Fruit fly (Drosophila melanogaster) whole organism, adult: Measurements from ENCODE around the gene fbp.

Source experiments
- CG11617 ChIP-seq: fragments of 200-800 bp; sonication (Bioruptor generic); optimal IDR thresholded peaks from 2 replicates; lab custom pipeline; 2017; ENCODE audit warnings: mild to moderate bottlenecking, missing biosample characterization, missing genetic modification reagents, missing genetic modification characterization
- CG12768 ChIP-seq: fragments of 200-800 bp; sonication (Bioruptor generic); optimal IDR thresholded peaks from 2 replicates; lab custom pipeline; 2017; ENCODE audit warnings: missing biosample characterization, missing genetic modification characterization, mild to moderate bottlenecking, moderate library complexity, missing genetic modification reagents
- CG14711 ChIP-seq: fragments of 200-800 bp; sonication (Bioruptor generic); optimal IDR thresholded peaks from 2 replicates; lab custom pipeline; 2018; ENCODE audit warnings: missing biosample characterization, mild to moderate bottlenecking, missing genetic modification characterization, moderate library complexity
- CG1620 ChIP-seq: fragments of 200-800 bp; sonication (Bioruptor generic); optimal IDR thresholded peaks from 2 replicates; lab custom pipeline; 2016; ENCODE audit warnings: missing biosample characterization, missing genetic modification characterization
- CG33017 ChIP-seq: fragments of 200-800 bp; sonication (Bioruptor generic); optimal IDR thresholded peaks from 2 replicates; lab custom pipeline; 2018; ENCODE audit warnings: missing biosample characterization, mild to moderate bottlenecking, missing genetic modification characterization, moderate library complexity
- CG5204 ChIP-seq: fragments of 200-800 bp; sonication (Bioruptor generic); optimal IDR thresholded peaks from 2 replicates; lab custom pipeline; 2016; ENCODE audit warnings: missing biosample characterization, missing genetic modification characterization
- CG7045 ChIP-seq: fragments of 200-800 bp; sonication (Bioruptor generic); optimal IDR thresholded peaks from 2 replicates; lab custom pipeline; 2017; ENCODE audit warnings: missing biosample characterization, mild to moderate bottlenecking, missing genetic modification characterization
- CG7101 ChIP-seq: fragments of 200-800 bp; sonication (Bioruptor generic); optimal IDR thresholded peaks from 2 replicates; lab custom pipeline; 2018; ENCODE audit warnings: missing biosample characterization, mild to moderate bottlenecking, missing genetic modification characterization, moderate library complexity
- Clk ChIP-seq: fragments of 200-800 bp; sonication (Bioruptor generic); optimal IDR thresholded peaks from 2 replicates; lab custom pipeline; 2017; ENCODE audit warnings: missing biosample characterization, missing genetic modification characterization
- Crg-1 ChIP-seq: fragments of 200-800 bp; sonication (Bioruptor generic); optimal IDR thresholded peaks from 2 replicates; lab custom pipeline; 2016; ENCODE audit warnings: missing biosample characterization, missing genetic modification characterization
- Hr96 ChIP-seq: fragments of 200-800 bp; sonication (Bioruptor generic); optimal IDR thresholded peaks from 2 replicates; lab custom pipeline; 2016; ENCODE audit warnings: missing biosample characterization, missing genetic modification characterization
- Mnt ChIP-seq: fragments of 200-800 bp; sonication (Bioruptor generic); optimal IDR thresholded peaks from 2 replicates; lab custom pipeline; 2016; ENCODE audit warnings: missing biosample characterization, mild to moderate bottlenecking, missing genetic modification characterization
- bab1 ChIP-seq: fragments of 200-800 bp; sonication (Bioruptor generic); optimal IDR thresholded peaks from 3 replicates; lab custom pipeline; 2019; ENCODE audit warnings: missing biosample characterization, mild to moderate bottlenecking, missing genetic modification characterization, moderate library complexity
- cic ChIP-seq: fragments of 200-800 bp; sonication (Bioruptor generic); optimal IDR thresholded peaks from 2 replicates; lab custom pipeline; 2017; ENCODE audit warnings: missing biosample characterization, mild to moderate bottlenecking, missing genetic modification characterization, moderate library complexity
- cnc ChIP-seq, 2 experiments: fragments of >200 bp; optimal IDR thresholded peaks; 2 replicates each; lab custom pipeline; 2017
- kay ChIP-seq: fragments of 200-800 bp; sonication (Bioruptor generic); peaks from one replicate; lab custom pipeline; 2016; ENCODE audit warnings: missing biosample characterization, missing genetic modification characterization, borderline replicate concordance
- ovo ChIP-seq: fragments of 200-800 bp; sonication (Bioruptor generic); optimal IDR thresholded peaks from 2 replicates; lab custom pipeline; 2016; ENCODE audit warnings: missing biosample characterization, missing genetic modification characterization
- pad ChIP-seq: fragments of 200-800 bp; sonication (Bioruptor generic); optimal IDR thresholded peaks from 3 replicates; lab custom pipeline; 2017; ENCODE audit warnings: missing biosample characterization, missing genetic modification characterization, mild to moderate bottlenecking, moderate library complexity, missing genetic modification reagents
- tj ChIP-seq: fragments of 200-800 bp; sonication (Bioruptor generic); optimal IDR thresholded peaks from 3 replicates; lab custom pipeline; 2017; ENCODE audit warnings: missing biosample characterization, mild to moderate bottlenecking, missing genetic modification characterization, moderate library complexity
- toe ChIP-seq: fragments of 200-800 bp; sonication (Bioruptor generic); optimal IDR thresholded peaks from 2 replicates; lab custom pipeline; 2016; ENCODE audit warnings: missing biosample characterization, missing genetic modification characterization

Gene fbp

dm6 chr2L:19800703-19801102 lies 36.8 kb upstream of the fbp start:
- TF ChIP-seq CG7045 (no peak), CG7101 (tag; lab: Kevin White, UChicago) (no peak), cnc (optimal IDR thresholded peaks at IDR 0.05; lab: Kevin White, UChicago) (no peak), CG5204 (GFP tag; lab: Kevin White, UChicago) (no peak), CG12768 (no peak), CG33017 (tag; lab: Kevin White, UChicago) (no peak), CG11617 (GFP tag; lab: Kevin White, UChicago) (no peak), ovo (GFP tag; lab: Kevin White, UChicago) (no peak), Mnt (GFP tag; lab: Kevin White, UChicago) (no peak)

dm6 chr2L:19799940-19800339 lies 36.0 kb upstream of the fbp start:
- TF ChIP-seq Crg-1 (GFP tag; lab: Kevin White, UChicago) = no peak

- TF ChIP-seq bab1 (GFP tag; lab: Kevin White, UChicago) (no peak), tj (no peak), CG33017 (tag; lab: Kevin White, UChicago) (no peak)
Observed at dm6 chr2L:19796111-19796451, 32.1 kb upstream of the fbp start, which contains the start of gene sick. TSS of gene sick (plus strand) at chr2L:19796365.

- TF ChIP-seq ovo (GFP tag; lab: Kevin White, UChicago) = no peak
- TF ChIP-seq Hr96 = peak; percentile 49
- no peak for TF ChIP-seq Crg-1 (GFP tag; lab: Kevin White, UChicago)
- peak; percentile 39 for TF ChIP-seq CG14711 (tag; lab: Kevin White, UChicago)
- TF ChIP-seq CG33017 (tag; lab: Kevin White, UChicago) = no peak
- peak; percentile 14 for TF ChIP-seq toe (GFP tag; lab: Kevin White, UChicago)
- TF ChIP-seq Mnt (GFP tag; lab: Kevin White, UChicago) = peak; percentile 10
- TF ChIP-seq bab1 (GFP tag; lab: Kevin White, UChicago) = peak; percentile 49
Observed at dm6 chr2L:19795320-19796110, 31.6 kb upstream of the fbp start.

- no peak for TF ChIP-seq CG5204 (GFP tag; lab: Kevin White, UChicago)
- TF ChIP-seq cic (GFP tag; lab: Kevin White, UChicago) = no peak
- TF ChIP-seq bab1 (GFP tag; lab: Kevin White, UChicago) = no peak
- TF ChIP-seq Crg-1 (GFP tag; lab: Kevin White, UChicago) = no peak
- TF ChIP-seq CG7101 (tag; lab: Kevin White, UChicago) = no peak
- peak; percentile 9 for TF ChIP-seq Mnt (GFP tag; lab: Kevin White, UChicago)
- no peak for TF ChIP-seq Hr96
- TF ChIP-seq tj = peak; percentile 16
- peak; percentile 53 for TF ChIP-seq pad (GFP tag; lab: Kevin White, UChicago)
- TF ChIP-seq Clk (GFP tag; lab: Kevin White, UChicago) = no peak
- TF ChIP-seq CG12768 = no peak
- TF ChIP-seq toe (GFP tag; lab: Kevin White, UChicago) = no peak
- TF ChIP-seq CG33017 (tag; lab: Kevin White, UChicago) = no peak
- peak; percentile 8 for TF ChIP-seq CG14711 (tag; lab: Kevin White, UChicago)
- no peak for TF ChIP-seq kay (GFP tag; lab: Kevin White, UChicago)
- TF ChIP-seq CG11617 (GFP tag; lab: Kevin White, UChicago) = no peak
- TF ChIP-seq CG7045 = no peak
Observed at dm6 chr2L:19791321-19792281, 27.7 kb upstream of the fbp start, which contains the start of the genes CdGAPr and CG10466. TSS of gene CdGAPr (minus strand) at chr2L:19791882. TSS of gene CG10466 (plus strand) at chr2L:19792104.

- TF ChIP-seq tj = no peak
Observed at dm6 chr2L:19790553-19791320, 26.8 kb upstream of the fbp start.

- TF ChIP-seq tj = peak; percentile 27
- no peak for TF ChIP-seq Mnt (GFP tag; lab: Kevin White, UChicago)
- no peak for TF ChIP-seq CG12768
- no peak for TF ChIP-seq CG1620 (GFP tag; lab: Kevin White, UChicago)
- no peak for TF ChIP-seq Hr96
- TF ChIP-seq CG11617 (GFP tag; lab: Kevin White, UChicago) = no peak
- no peak for TF ChIP-seq CG7101 (tag; lab: Kevin White, UChicago)
- TF ChIP-seq toe (GFP tag; lab: Kevin White, UChicago) = no peak
Observed at dm6 chr2L:19788735-19789134, 24.8 kb upstream of the fbp start.
